Worm (Caenorhabditis elegans) whole organism, young adult: ENCODE results near the gene lec-1.

Source experiments
- dpl-1 ChIP-seq: fragments of 150-350 bp; optimal IDR thresholded peaks from 2 replicates; lab custom pipeline; 2014; ENCODE audit warnings: missing biosample characterization, missing genetic modification reagents, missing genetic modification characterization
- ets-4 ChIP-seq: fragments of 200-800 bp; sonication (Bioruptor generic); optimal IDR thresholded peaks from 2 replicates; lab custom pipeline; 2018; ENCODE audit warnings: mild to moderate bottlenecking, missing genetic modification characterization, missing compliant biosample characterization
- hrde-1 ChIP-seq: sonication (generic microtip); optimal IDR thresholded peaks from 2 replicates; lab custom pipeline; 2016; ENCODE audit warnings: missing genetic modification characterization, mild to moderate bottlenecking, missing compliant biosample characterization, moderate library complexity, missing genotype, missing genetic modification reagents, borderline replicate concordance
- lin-54 ChIP-seq: fragments of 200-800 bp; sonication (Bioruptor generic); optimal IDR thresholded peaks from 2 replicates; lab custom pipeline; 2018; ENCODE audit warnings: mild to moderate bottlenecking, missing genetic modification characterization, missing compliant biosample characterization
- madf-8 ChIP-seq: fragments of 200-800 bp; sonication (Bioruptor generic); conservative IDR thresholded peaks from 2 replicates; pipeline ENCODE4 v1.3.6; 2022; ENCODE audit warnings: missing genetic modification reagents, missing genetic modification characterization, missing compliant biosample characterization
- snpc-4 ChIP-seq, 5 experiments: fragments of 150-350 bp in 1 of 5; sonication (generic microtip) in 4 of 5; optimal IDR thresholded peaks; 2 replicates each; lab custom pipeline; 2014 to 2018; ENCODE audit warnings: missing genetic modification characterization in 5 of 5, missing biosample characterization in 3 of 5, antibody characterized with exemption in 2 of 5, mild to moderate bottlenecking in 2 of 5, missing compliant biosample characterization in 2 of 5, missing genotype in 2 of 5, moderate library complexity in 2 of 5, missing genetic modification reagents in 1 of 5
- ztf-18 ChIP-seq: sonication (generic microtip); optimal IDR thresholded peaks from 2 replicates; lab custom pipeline; 2016; ENCODE audit warnings: missing genotype, mild to moderate bottlenecking, missing genetic modification characterization, missing compliant biosample characterization

- no peak for TF ChIP-seq ets-4 (GFP tag; lab: Kevin White, UChicago)
- TF ChIP-seq madf-8 (GFP tag; lab: Robert Waterston, UW), result no peak
- no peak for TF ChIP-seq snpc-4 (GFP tag; optimal IDR thresholded peaks at IDR 0.05; lab: Kevin White, UChicago)
- no peak for TF ChIP-seq snpc-4 (tag; optimal IDR thresholded peaks at IDR 0.05; lab: Kevin White, UChicago)
- TF ChIP-seq lin-54, result no peak
- no peak for TF ChIP-seq ztf-18 (tag; lab: Kevin White, UChicago)
- TF ChIP-seq hrde-1 (tag; lab: Kevin White, UChicago), result no peak
- no peak for TF ChIP-seq dpl-1 (GFP tag; lab: Kevin White, UChicago)
These were observed 53.5 kb downstream of the lec-1 start, which contains the start of gene F15D4.6 for ce11 chrII:13248886-13249285.
